Fruit fly (Drosophila melanogaster) whole organism, embryonic: ENCODE measurements around the gene sno.

Experiments
- Antp ChIP-seq: fragments of 200-800 bp; sonication (Bioruptor generic); optimal IDR thresholded peaks from 3 replicates; lab custom pipeline; 2016; ENCODE audit warnings: missing biosample characterization, missing genetic modification characterization
- Asciz ChIP-seq: fragments of 200-800 bp; sonication (Bioruptor generic); optimal IDR thresholded peaks from 2 replicates; lab custom pipeline; 2017; ENCODE audit warnings: missing biosample characterization, mild to moderate bottlenecking, missing genetic modification characterization, missing genetic modification reagents
- Awh ChIP-seq: fragments of 200-800 bp; sonication (Bioruptor generic); IDR thresholded peaks from 2 replicates; pipeline ENCODE4, ENCODE4 v1.3.6; 2022; ENCODE audit warnings: missing biosample characterization, missing genetic modification characterization
- Blimp-1 ChIP-seq: fragments of 200-800 bp; sonication (Bioruptor generic); optimal IDR thresholded peaks from 3 replicates; lab custom pipeline; 2018; ENCODE audit warnings: missing biosample characterization, missing genetic modification characterization, mild to moderate bottlenecking, moderate library complexity, missing genetic modification reagents
- CG10147 ChIP-seq: fragments of 200-800 bp; sonication (Bioruptor generic); optimal IDR thresholded peaks from 2 replicates; lab custom pipeline; 2019; ENCODE audit warnings: missing biosample characterization, mild to moderate bottlenecking, missing genetic modification characterization, moderate library complexity
- CG10274 ChIP-seq: fragments of 200-800 bp; sonication (Bioruptor generic); optimal IDR thresholded peaks from 3 replicates; lab custom pipeline; 2017; ENCODE audit warnings: missing biosample characterization, mild to moderate bottlenecking, missing genetic modification characterization
- CG11695 ChIP-seq: fragments of 200-800 bp; sonication (Bioruptor generic); IDR thresholded peaks from 3 replicates; pipeline ENCODE4 v1.3.6; 2022; ENCODE audit warnings: missing biosample characterization, missing genetic modification characterization
- CG12236 ChIP-seq: fragments of 200-800 bp; sonication (Bioruptor generic); optimal IDR thresholded peaks from 2 replicates; lab custom pipeline; 2016; ENCODE audit warnings: missing biosample characterization, missing genetic modification characterization
- CG12769 ChIP-seq: fragments of 200-800 bp; sonication (Bioruptor generic); optimal IDR thresholded peaks from 2 replicates; lab custom pipeline; 2019; ENCODE audit warnings: missing biosample characterization, mild to moderate bottlenecking, missing genetic modification characterization, moderate library complexity
- CG15073 ChIP-seq: fragments of 200-800 bp; sonication (Bioruptor generic); optimal IDR thresholded peaks from 2 replicates; lab custom pipeline; 2016; ENCODE audit warnings: missing biosample characterization, missing genetic modification characterization
- CG15269 ChIP-seq: fragments of 200-800 bp; sonication (Bioruptor generic); optimal IDR thresholded peaks from 2 replicates; lab custom pipeline; 2018; ENCODE audit warnings: missing biosample characterization, mild to moderate bottlenecking, missing genetic modification characterization, moderate library complexity
- CG17385 ChIP-seq: fragments of 200-800 bp; sonication (Bioruptor generic); optimal IDR thresholded peaks from 3 replicates; lab custom pipeline; 2018; ENCODE audit warnings: missing biosample characterization, mild to moderate bottlenecking, missing genetic modification characterization
- CG18619 ChIP-seq: fragments of 200-800 bp; sonication (Bioruptor generic); optimal IDR thresholded peaks from 3 replicates; lab custom pipeline; 2017; ENCODE audit warnings: missing biosample characterization, mild to moderate bottlenecking, missing genetic modification characterization
- CG33213 ChIP-seq: fragments of 200-800 bp; sonication (Bioruptor generic); optimal IDR thresholded peaks from 3 replicates; lab custom pipeline; 2016; ENCODE audit warnings: missing biosample characterization, missing genetic modification characterization
- CG3995 ChIP-seq: fragments of 200-800 bp; sonication (Bioruptor generic); optimal IDR thresholded peaks from 3 replicates; lab custom pipeline; 2016; ENCODE audit warnings: missing biosample characterization, missing genetic modification characterization
- CG4820 ChIP-seq: fragments of 200-800 bp; sonication (Bioruptor generic); optimal IDR thresholded peaks from 3 replicates; lab custom pipeline; 2016; ENCODE audit warnings: missing biosample characterization, missing genetic modification characterization
- CG6175 ChIP-seq: fragments of 200-800 bp; sonication (Bioruptor generic); IDR thresholded peaks from 3 replicates; pipeline ENCODE4 v1.3.6; 2022; ENCODE audit warnings: missing biosample characterization, missing genetic modification characterization
- CG6272 ChIP-seq: fragments of 200-800 bp; sonication (Bioruptor generic); IDR thresholded peaks from 2 replicates; pipeline ENCODE4 v1.3.6; 2022; ENCODE audit warnings: missing biosample characterization, missing genetic modification characterization
- CG6765 ChIP-seq: fragments of 200-800 bp; sonication (Bioruptor generic); optimal IDR thresholded peaks from 3 replicates; lab custom pipeline; 2017; ENCODE audit warnings: missing biosample characterization, mild to moderate bottlenecking, missing genetic modification characterization
- CG6791 ChIP-seq: fragments of 200-800 bp; sonication (Bioruptor generic); IDR thresholded peaks from 3 replicates; pipeline ENCODE4 v1.3.6; 2022; ENCODE audit warnings: missing biosample characterization, missing genetic modification characterization; ENCODE audit not compliant: partially characterized antibody
- CG7745 ChIP-seq: fragments of 200-800 bp; sonication (Bioruptor generic); optimal IDR thresholded peaks from 2 replicates; lab custom pipeline; 2018; ENCODE audit warnings: missing biosample characterization, mild to moderate bottlenecking, missing genetic modification characterization, moderate library complexity
- CG8765 ChIP-seq: fragments of 200-800 bp; sonication (Bioruptor generic); IDR thresholded peaks from 2 replicates; pipeline ENCODE4 v1.3.6; 2022; ENCODE audit warnings: missing biosample characterization, missing genetic modification characterization
- CoRest ChIP-seq: fragments of 200-800 bp; sonication (Bioruptor generic); optimal IDR thresholded peaks from 3 replicates; lab custom pipeline; 2018; ENCODE audit warnings: missing biosample characterization, mild to moderate bottlenecking, missing genetic modification characterization, moderate library complexity
- D19A ChIP-seq: fragments of 200-800 bp; optimal IDR thresholded peaks from 3 replicates; lab custom pipeline; 2019; ENCODE audit warnings: missing biosample characterization, mild to moderate bottlenecking, missing genetic modification characterization, moderate library complexity
- Dfd ChIP-seq, 2 experiments: fragments of >200 bp; optimal IDR thresholded peaks; 2 replicates each; lab custom pipeline; 2017; ENCODE audit warnings: missing biosample characterization in 2 of 2, missing genetic modification characterization in 2 of 2
- HLH3B ChIP-seq: fragments of 200-800 bp; sonication (Bioruptor generic); IDR thresholded peaks from 2 replicates; pipeline ENCODE4 v1.3.6; 2022; ENCODE audit warnings: missing biosample characterization, missing genetic modification characterization
- HLH54F ChIP-seq: fragments of 200-800 bp; sonication (Bioruptor generic); optimal IDR thresholded peaks from 3 replicates; lab custom pipeline; 2016; ENCODE audit warnings: missing biosample characterization, missing genetic modification characterization
- Med ChIP-seq: fragments of 200-800 bp; sonication (Bioruptor generic); peaks from one replicate; lab custom pipeline; 2016; ENCODE audit warnings: missing biosample characterization, missing genetic modification characterization, mild to moderate bottlenecking, inconsistent platforms, moderate library complexity
- NC2α ChIP-seq: fragments of 200-800 bp; sonication (Bioruptor generic); optimal IDR thresholded peaks from 2 replicates; lab custom pipeline; 2016; ENCODE audit warnings: missing biosample characterization, missing genetic modification characterization
- Optix ChIP-seq: fragments of 200-800 bp; sonication (Bioruptor generic); IDR thresholded peaks from 3 replicates; pipeline ENCODE4 v1.3.6; 2022; ENCODE audit warnings: missing biosample characterization, missing genetic modification characterization
- Poxn ChIP-seq: fragments of 200-800 bp; sonication (Bioruptor generic); IDR thresholded peaks from 2 replicates; pipeline ENCODE4 v1.3.6; 2022; ENCODE audit warnings: missing biosample characterization, missing genetic modification characterization
- Ptx1 ChIP-seq: fragments of 200-800 bp; sonication (Bioruptor generic); IDR thresholded peaks from 2 replicates; pipeline ENCODE4 v1.3.6; 2022; ENCODE audit warnings: missing biosample characterization, missing genetic modification characterization
- Ravus ChIP-seq: fragments of 200-800 bp; sonication (Bioruptor generic); IDR thresholded peaks from 2 replicates; pipeline ENCODE4 v1.3.6; 2022; ENCODE audit warnings: missing biosample characterization, missing genetic modification characterization
- Six4 ChIP-seq: fragments of 200-800 bp; sonication (Bioruptor generic); optimal IDR thresholded peaks from 2 replicates; lab custom pipeline; 2016; ENCODE audit warnings: missing biosample characterization, missing genetic modification characterization
- Sry-δ ChIP-seq: fragments of 200-800 bp; sonication (Bioruptor generic); optimal IDR thresholded peaks from 2 replicates; lab custom pipeline; 2016; ENCODE audit warnings: missing biosample characterization, missing genetic modification characterization
- corto ChIP-seq: fragments of 200-800 bp; sonication (Bioruptor generic); optimal IDR thresholded peaks from 2 replicates; lab custom pipeline; 2016; ENCODE audit warnings: missing biosample characterization, mild to moderate bottlenecking, missing genetic modification characterization, moderate library complexity
- crc ChIP-seq: fragments of 200-800 bp; sonication (Bioruptor generic); optimal IDR thresholded peaks from 2 replicates; lab custom pipeline; 2016; ENCODE audit warnings: missing biosample characterization, missing genetic modification characterization
- dati ChIP-seq: fragments of 200-800 bp; sonication (Bioruptor generic); IDR thresholded peaks from 2 replicates; pipeline ENCODE4 v1.3.6; 2022; ENCODE audit warnings: missing biosample characterization, missing genetic modification characterization
- gem ChIP-seq: fragments of 200-800 bp; sonication (Bioruptor generic); optimal IDR thresholded peaks from 2 replicates; lab custom pipeline; 2019; ENCODE audit warnings: missing biosample characterization, mild to moderate bottlenecking, missing genetic modification characterization, moderate library complexity
- hbn ChIP-seq: fragments of 200-800 bp; sonication (Bioruptor generic); IDR thresholded peaks from 2 replicates; pipeline ENCODE4 v1.3.6; 2022; ENCODE audit warnings: missing biosample characterization, missing genetic modification characterization; ENCODE audit not compliant: partially characterized antibody
- lilli ChIP-seq: fragments of 200-800 bp; sonication (Bioruptor generic); optimal IDR thresholded peaks from 3 replicates; lab custom pipeline; 2016; ENCODE audit warnings: missing biosample characterization, missing genetic modification characterization
- lov ChIP-seq, 2 experiments: fragments of 200-800 bp in 1 of 2; fragments of >200 bp in 1 of 2; sonication (Bioruptor generic) in 1 of 2; IDR thresholded peaks in 1 of 2; optimal IDR thresholded peaks in 1 of 2; 2 replicates in 1 of 2; 3 replicates in 1 of 2; pipeline versions ENCODE4 v1.3.6 to Lab custom; 2017 to 2022; ENCODE audit warnings: missing biosample characterization in 1 of 2, missing genetic modification characterization in 1 of 2
- mam ChIP-seq: fragments of 200-800 bp; sonication (Bioruptor generic); optimal IDR thresholded peaks from 3 replicates; lab custom pipeline; 2016; ENCODE audit warnings: missing biosample characterization, missing genetic modification characterization
- pan ChIP-seq, 4 experiments: fragments of >200 bp in 3 of 4; fragments of 200-800 bp in 1 of 4; sonication (Bioruptor generic) in 1 of 4; optimal IDR thresholded peaks in 3 of 4; IDR thresholded peaks in 1 of 4; 2 replicates each; pipeline versions ENCODE4 v1.3.6 to Lab custom; 2017 to 2022; ENCODE audit warnings: missing biosample characterization in 2 of 4, missing genetic modification characterization in 2 of 4, mixed read lengths in 1 of 4
- pnt ChIP-seq: fragments of 200-800 bp; sonication (Bioruptor generic); optimal IDR thresholded peaks from 3 replicates; lab custom pipeline; 2016; ENCODE audit warnings: missing biosample characterization, missing genetic modification characterization
- run ChIP-seq: fragments of 200-800 bp; sonication (Bioruptor generic); optimal IDR thresholded peaks from 3 replicates; lab custom pipeline; 2018; ENCODE audit warnings: missing biosample characterization, mild to moderate bottlenecking, missing genetic modification characterization
- tup ChIP-seq: fragments of 200-800 bp; sonication (Bioruptor generic); optimal IDR thresholded peaks from 2 replicates; lab custom pipeline; 2016; ENCODE audit warnings: missing biosample characterization, mild to moderate bottlenecking, missing genetic modification characterization, moderate library complexity
- twi ChIP-seq: fragments of 200-800 bp; optimal IDR thresholded peaks from 2 replicates; lab custom pipeline; 2019; ENCODE audit warnings: missing biosample characterization, mild to moderate bottlenecking, missing genetic modification characterization, moderate library complexity
- unpg ChIP-seq: fragments of 200-800 bp; sonication (Bioruptor generic); optimal IDR thresholded peaks from 3 replicates; lab custom pipeline; 2018; ENCODE audit warnings: missing biosample characterization, mild to moderate bottlenecking, missing genetic modification characterization, moderate library complexity
- vnd ChIP-seq: fragments of 200-800 bp; sonication (Bioruptor generic); IDR thresholded peaks from 3 replicates; pipeline ENCODE4 v1.3.6; 2022; ENCODE audit warnings: missing biosample characterization, missing genetic modification characterization; ENCODE audit not compliant: partially characterized antibody

Gene sno

dm6 chrX:13256967-13257366 is 45.5 kb upstream of the sno start (continued):
- TF ChIP-seq Six4 (no peak), CG6175 (GFP tag; lab: Robert Waterston, UW) (no peak), CoRest (tag; lab: Kevin White, UChicago) (no peak), Antp (GFP tag; lab: Kevin White, UChicago) (no peak), vnd (no peak), D19A (peak; percentile 20), Poxn (GFP tag; lab: Robert Waterston, UW) (no peak), CG17385 (GFP tag; lab: Kevin White, UChicago) (no peak), CG15269 (tag; lab: Kevin White, UChicago) (no peak), NC2α (GFP tag; lab: Kevin White, UChicago) (no peak), Sry-δ (no peak), CG8765 (GFP tag; lab: Robert Waterston, UW) (no peak), mam (GFP tag; lab: Kevin White, UChicago) (no peak), CG15073 (GFP tag; lab: Kevin White, UChicago) (peak; percentile 46), CG6765 (GFP tag; lab: Kevin White, UChicago) (peak; percentile 14), corto (GFP tag; lab: Kevin White, UChicago) (no peak), Ptx1 (no peak), hbn (no peak), HLH3B (GFP tag; lab: Robert Waterston, UW) (no peak), Awh (GFP tag; lab: Robert Waterston, UW) (no peak), CG4820 (GFP tag; lab: Kevin White, UChicago) (no peak), CG12236 (GFP tag; lab: Kevin White, UChicago) (no peak), lov (optimal IDR thresholded peaks at IDR 0.05; lab: Kevin White, UChicago) (no peak), lov (GFP tag; IDR thresholded peaks at IDR 0.05; lab: Robert Waterston, UW) (no peak), CG12769 (tag; lab: Kevin White, UChicago) (peak; percentile 43), run (tag; lab: Kevin White, UChicago) (no peak), CG6272 (GFP tag; lab: Robert Waterston, UW) (no peak), dati (GFP tag; lab: Robert Waterston, UW) (no peak), Blimp-1 (GFP tag; lab: Kevin White, UChicago) (peak; percentile 27), CG6791 (GFP tag; lab: Robert Waterston, UW) (peak; percentile 48; the same call in 1 of the 3 replicates), CG7745 (tag; lab: Kevin White, UChicago) (no peak), lilli (GFP tag; lab: Kevin White, UChicago) (no peak), Dfd (GFP tag; optimal IDR thresholded peaks at IDR 0.05; lab: Kevin White, UChicago) (peak in 1 of 2 experiments; percentile 64), crc (no peak), Asciz (GFP tag; lab: Kevin White, UChicago) (no peak), Ravus (GFP tag; lab: Robert Waterston, UW) (no peak), CG18619 (GFP tag; lab: Kevin White, UChicago) (no peak), twi (tag; lab: Kevin White, UChicago) (no peak), Optix (GFP tag; lab: Robert Waterston, UW) (no peak), CG33213 (GFP tag; lab: Kevin White, UChicago) (peak; percentile 9), gem (tag; lab: Kevin White, UChicago) (no peak), CG10147 (GFP tag; lab: Kevin White, UChicago) (no peak), pan (optimal IDR thresholded peaks at IDR 0.05; lab: Kevin White, UChicago) (no peak), pan (GFP tag; optimal IDR thresholded peaks at IDR 0.05 in 1 of 2, IDR thresholded peaks at IDR 0.05 in 1 of 2) (no peak), unpg (GFP tag; lab: Kevin White, UChicago) (peak; percentile 6), pnt (GFP tag; lab: Kevin White, UChicago) (no peak), CG3995 (no peak), Med (GFP tag; lab: Kevin White, UChicago) (peak; percentile 86), CG11695 (GFP tag; lab: Robert Waterston, UW) (no peak), CG10274 (GFP tag; lab: Kevin White, UChicago) (no peak), HLH54F (no peak), tup (no peak)
